Fruit fly (Drosophila melanogaster) whole organism, embryonic: ENCODE data around the gene CG33278.

Experiments
- Adf1 ChIP-seq: fragments of 200-800 bp; sonication (Bioruptor generic); IDR thresholded peaks from 2 replicates; pipeline ENCODE4 v1.3.6; 2022; ENCODE audit warnings: missing biosample characterization, missing genetic modification characterization
- Blimp-1 ChIP-seq: fragments of 200-800 bp; sonication (Bioruptor generic); optimal IDR thresholded peaks from 3 replicates; lab custom pipeline; 2018; ENCODE audit warnings: missing biosample characterization, missing genetic modification characterization, mild to moderate bottlenecking, moderate library complexity, missing genetic modification reagents
- BtbVII ChIP-seq: fragments of 200-800 bp; sonication (Bioruptor generic); optimal IDR thresholded peaks from 3 replicates; lab custom pipeline; 2017; ENCODE audit warnings: missing biosample characterization, mild to moderate bottlenecking, missing genetic modification characterization
- CG1024 ChIP-seq: fragments of 200-800 bp; sonication (Bioruptor generic); IDR thresholded peaks from 2 replicates; pipeline ENCODE4 v1.3.6; 2022; ENCODE audit warnings: missing biosample characterization, missing genetic modification characterization
- CG10267 ChIP-seq: fragments of 200-800 bp; sonication (Bioruptor generic); optimal IDR thresholded peaks from 2 replicates; lab custom pipeline; 2018; ENCODE audit warnings: missing biosample characterization, mild to moderate bottlenecking, missing genetic modification characterization, moderate library complexity
- CG11696 ChIP-seq: fragments of 200-800 bp; sonication (Bioruptor generic); IDR thresholded peaks from 2 replicates; pipeline ENCODE4 v1.3.6; 2022; ENCODE audit warnings: missing biosample characterization, missing genetic modification characterization
- CG14710 ChIP-seq: fragments of 200-800 bp; sonication (Bioruptor generic); optimal IDR thresholded peaks from 3 replicates; lab custom pipeline; 2019; ENCODE audit warnings: missing biosample characterization, mild to moderate bottlenecking, missing genetic modification characterization, moderate library complexity
- CG15269 ChIP-seq: fragments of 200-800 bp; sonication (Bioruptor generic); optimal IDR thresholded peaks from 2 replicates; lab custom pipeline; 2018; ENCODE audit warnings: missing biosample characterization, mild to moderate bottlenecking, missing genetic modification characterization, moderate library complexity
- CG17802 ChIP-seq: fragments of 200-800 bp; sonication (Bioruptor generic); optimal IDR thresholded peaks from 2 replicates; lab custom pipeline; 2018; ENCODE audit warnings: missing biosample characterization, mild to moderate bottlenecking, missing genetic modification characterization, moderate library complexity
- CG2199 ChIP-seq: fragments of 200-800 bp; sonication (Bioruptor generic); IDR thresholded peaks from 3 replicates; pipeline ENCODE4 v1.3.6; 2022; ENCODE audit warnings: missing biosample characterization, missing genetic modification characterization
- CG31441 ChIP-seq: fragments of 200-800 bp; sonication (Bioruptor generic); IDR thresholded peaks from 2 replicates; pipeline ENCODE4 v1.3.6; 2022; ENCODE audit warnings: missing biosample characterization, missing genetic modification characterization
- CG5245 ChIP-seq: fragments of 200-800 bp; sonication (Bioruptor generic); optimal IDR thresholded peaks from 3 replicates; lab custom pipeline; 2016; ENCODE audit warnings: missing biosample characterization, missing genetic modification characterization
- CG7357 ChIP-seq: fragments of 200-800 bp; sonication (Bioruptor generic); IDR thresholded peaks from 3 replicates; pipeline ENCODE4 v1.3.6; 2022; ENCODE audit warnings: missing biosample characterization, missing genetic modification characterization
- CG7556 ChIP-seq: fragments of 200-800 bp; sonication (Bioruptor generic); optimal IDR thresholded peaks from 2 replicates; lab custom pipeline; 2017; ENCODE audit warnings: missing biosample characterization, mild to moderate bottlenecking, missing genetic modification characterization
- CG7963 ChIP-seq: fragments of 200-800 bp; sonication (Bioruptor generic); IDR thresholded peaks from 3 replicates; pipeline ENCODE4 v1.3.6; 2022; ENCODE audit warnings: missing biosample characterization, missing genetic modification characterization; ENCODE audit not compliant: partially characterized antibody
- CG8290 ChIP-seq, 3 experiments: fragments of 200-800 bp; sonication (Bioruptor generic); optimal IDR thresholded peaks; 2 replicates each; lab custom pipeline; 2016 to 2019; ENCODE audit warnings: missing biosample characterization in 3 of 3, missing genetic modification characterization in 3 of 3, mild to moderate bottlenecking in 2 of 3, moderate library complexity in 1 of 3
- CG9727 ChIP-seq: fragments of 200-800 bp; sonication (Bioruptor generic); optimal IDR thresholded peaks from 3 replicates; lab custom pipeline; 2017; ENCODE audit warnings: missing biosample characterization, mild to moderate bottlenecking, missing genetic modification characterization
- Dbx ChIP-seq: fragments of 200-800 bp; sonication (Bioruptor generic); IDR thresholded peaks from 3 replicates; pipeline ENCODE4 v1.3.6; 2022; ENCODE audit warnings: missing biosample characterization, missing genetic modification characterization
- Drgx ChIP-seq: fragments of 200-800 bp; sonication (Bioruptor generic); IDR thresholded peaks from 2 replicates; pipeline ENCODE4 v1.3.6; 2022; ENCODE audit warnings: missing biosample characterization, missing genetic modification characterization
- E2f1 ChIP-seq: fragments of 200-800 bp; sonication (Bioruptor generic); IDR thresholded peaks from 2 replicates; pipeline ENCODE4 v1.3.6; 2022; ENCODE audit warnings: missing biosample characterization, missing genetic modification characterization
- Fer2 ChIP-seq: fragments of 200-800 bp; sonication (Bioruptor generic); optimal IDR thresholded peaks from 2 replicates; lab custom pipeline; 2018; ENCODE audit warnings: missing biosample characterization, mild to moderate bottlenecking, missing genetic modification characterization, moderate library complexity
- HmgZ ChIP-seq: fragments of 200-800 bp; sonication (Bioruptor generic); optimal IDR thresholded peaks from 2 replicates; lab custom pipeline; 2018; ENCODE audit warnings: missing biosample characterization, mild to moderate bottlenecking, missing genetic modification characterization
- Hr78 ChIP-seq, 2 experiments: fragments of 200-800 bp in 1 of 2; fragments of >200 bp in 1 of 2; sonication (Bioruptor generic) in 1 of 2; optimal IDR thresholded peaks; 2 replicates each; lab custom pipeline; 2017 to 2019; ENCODE audit warnings: missing biosample characterization in 2 of 2, missing genetic modification characterization in 2 of 2, mild to moderate bottlenecking in 1 of 2, moderate library complexity in 1 of 2
- Hsf ChIP-seq: fragments of 200-800 bp; sonication (Bioruptor generic); optimal IDR thresholded peaks from 3 replicates; lab custom pipeline; 2016; ENCODE audit warnings: missing biosample characterization, missing genetic modification characterization
- Mad ChIP-seq: fragments of 200-800 bp; sonication (Bioruptor generic); optimal IDR thresholded peaks from 2 replicates; lab custom pipeline; 2016; ENCODE audit warnings: missing biosample characterization, missing genetic modification characterization
- Nf-YC ChIP-seq: fragments of 200-800 bp; optimal IDR thresholded peaks from 3 replicates; lab custom pipeline; 2019; ENCODE audit warnings: missing biosample characterization, mild to moderate bottlenecking, missing genetic modification characterization, moderate library complexity
- NfI ChIP-seq: fragments of 200-800 bp; sonication (Bioruptor generic); optimal IDR thresholded peaks from 3 replicates; lab custom pipeline; 2018; ENCODE audit warnings: missing biosample characterization, mild to moderate bottlenecking, missing genetic modification characterization, moderate library complexity
- Poxn ChIP-seq: fragments of 200-800 bp; sonication (Bioruptor generic); IDR thresholded peaks from 2 replicates; pipeline ENCODE4 v1.3.6; 2022; ENCODE audit warnings: missing biosample characterization, missing genetic modification characterization
- abd-A ChIP-seq: fragments of 200-800 bp; sonication (Bioruptor generic); optimal IDR thresholded peaks from 3 replicates; lab custom pipeline; 2019; ENCODE audit warnings: missing biosample characterization, mild to moderate bottlenecking, missing genetic modification characterization, moderate library complexity
- ac ChIP-seq: fragments of 200-800 bp; sonication (Bioruptor generic); optimal IDR thresholded peaks from 3 replicates; lab custom pipeline; 2017; ENCODE audit warnings: missing biosample characterization, mild to moderate bottlenecking, missing genetic modification characterization
- al ChIP-seq: fragments of 200-800 bp; sonication (Bioruptor generic); IDR thresholded peaks from 2 replicates; pipeline ENCODE4 v1.3.6; 2022; ENCODE audit warnings: missing biosample characterization, missing genetic modification characterization
- chif ChIP-seq, 2 experiments: fragments of 200-800 bp; sonication (Bioruptor generic); optimal IDR thresholded peaks; 3 replicates each; lab custom pipeline; 2016; ENCODE audit warnings: missing biosample characterization in 2 of 2, missing genetic modification characterization in 2 of 2
- chinmo ChIP-seq: fragments of 200-800 bp; sonication (Bioruptor generic); IDR thresholded peaks from 4 replicates; pipeline ENCODE4 v1.3.6; 2022; ENCODE audit warnings: missing biosample characterization, missing genetic modification characterization; ENCODE audit not compliant: partially characterized antibody
- chn ChIP-seq: fragments of 200-800 bp; sonication (Bioruptor generic); optimal IDR thresholded peaks from 2 replicates; lab custom pipeline; 2016; ENCODE audit warnings: missing biosample characterization, missing genetic modification characterization
- fd96Cb ChIP-seq: fragments of 200-800 bp; sonication (Bioruptor generic); optimal IDR thresholded peaks from 2 replicates; lab custom pipeline; 2018; ENCODE audit warnings: missing biosample characterization, mild to moderate bottlenecking, missing genetic modification characterization, moderate library complexity
- gce ChIP-seq: fragments of 200-800 bp; sonication (Bioruptor generic); IDR thresholded peaks from 3 replicates; pipeline ENCODE4 v1.3.6; 2022; ENCODE audit warnings: missing biosample characterization, missing genetic modification characterization
- ken ChIP-seq: fragments of 200-800 bp; sonication (Bioruptor generic); IDR thresholded peaks from 3 replicates; pipeline ENCODE4 v1.3.6; 2022; ENCODE audit warnings: missing biosample characterization, missing genetic modification characterization
- klu ChIP-seq: fragments of 200-800 bp; sonication (Bioruptor generic); IDR thresholded peaks from 2 replicates; pipeline ENCODE4 v1.3.6; 2022; ENCODE audit warnings: missing biosample characterization, missing genetic modification characterization
- lilli ChIP-seq: fragments of 200-800 bp; sonication (Bioruptor generic); optimal IDR thresholded peaks from 3 replicates; lab custom pipeline; 2016; ENCODE audit warnings: missing biosample characterization, missing genetic modification characterization
- lola ChIP-seq, 3 experiments: fragments of >200 bp in 2 of 3; fragments of 200-800 bp in 1 of 3; sonication (Bioruptor generic) in 1 of 3; optimal IDR thresholded peaks; 2 replicates each; lab custom pipeline; 2017 to 2019; ENCODE audit warnings: missing biosample characterization in 3 of 3, missing genetic modification characterization in 3 of 3, mild to moderate bottlenecking in 1 of 3, moderate library complexity in 1 of 3
- nom ChIP-seq: fragments of 200-800 bp; sonication (Bioruptor generic); optimal IDR thresholded peaks from 2 replicates; lab custom pipeline; 2017; ENCODE audit warnings: missing biosample characterization, missing genetic modification characterization, mild to moderate bottlenecking, moderate library complexity, missing genetic modification reagents
- seq ChIP-seq: fragments of 200-800 bp; sonication (Bioruptor generic); IDR thresholded peaks from 2 replicates; pipeline ENCODE4 v1.3.6; 2022; ENCODE audit warnings: missing biosample characterization, missing genetic modification characterization
- sr ChIP-seq: fragments of 200-800 bp; sonication (Bioruptor generic); IDR thresholded peaks from 3 replicates; pipeline ENCODE4 v1.3.6; 2022; ENCODE audit warnings: missing biosample characterization, missing genetic modification characterization
- ssp ChIP-seq: fragments of 200-800 bp; sonication (Bioruptor generic); IDR thresholded peaks from 2 replicates; pipeline ENCODE4 v1.3.6; 2022; ENCODE audit warnings: missing biosample characterization, missing genetic modification characterization
- unpg ChIP-seq: fragments of 200-800 bp; sonication (Bioruptor generic); optimal IDR thresholded peaks from 3 replicates; lab custom pipeline; 2018; ENCODE audit warnings: missing biosample characterization, mild to moderate bottlenecking, missing genetic modification characterization, moderate library complexity
- usp ChIP-seq: fragments of >200 bp; optimal IDR thresholded peaks from 2 replicates; lab custom pipeline; 2017; ENCODE audit warnings: missing biosample characterization, missing genetic modification characterization
- z ChIP-seq: fragments of 200-800 bp; sonication (Bioruptor generic); IDR thresholded peaks from 3 replicates; pipeline ENCODE4 v1.3.6; 2022; ENCODE audit warnings: missing biosample characterization, missing genetic modification characterization
- zen ChIP-seq: fragments of 200-800 bp; sonication (Bioruptor generic); optimal IDR thresholded peaks from 3 replicates; lab custom pipeline; 2018; ENCODE audit warnings: missing biosample characterization, mild to moderate bottlenecking, missing genetic modification characterization, moderate library complexity
- zf30C ChIP-seq: fragments of 200-800 bp; sonication (Bioruptor generic); optimal IDR thresholded peaks from 3 replicates; lab custom pipeline; 2018; ENCODE audit warnings: missing biosample characterization, mild to moderate bottlenecking, missing genetic modification characterization

Gene CG33278

DNA sequence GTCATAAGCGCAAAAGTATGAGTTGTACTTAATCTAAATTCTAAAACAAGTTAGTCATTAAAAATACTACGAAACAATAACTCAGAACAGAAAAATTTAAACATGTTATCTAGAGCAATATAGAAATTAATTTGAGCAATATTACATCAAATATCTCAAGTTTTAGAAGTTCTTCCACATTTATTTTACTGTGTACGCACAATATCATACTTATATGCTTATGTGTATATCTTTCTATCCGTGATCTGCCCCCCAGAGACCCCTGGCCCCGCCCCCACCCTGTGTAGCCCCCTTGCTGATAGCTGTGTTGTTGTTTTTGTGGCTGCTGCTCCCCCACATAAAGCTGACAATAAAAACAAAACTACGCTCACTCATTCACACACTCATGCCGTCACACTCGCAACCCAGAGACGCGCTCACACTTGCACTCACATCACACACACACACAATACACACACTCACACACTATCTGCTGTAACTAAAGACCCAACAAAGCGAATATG lies 17.3 kb upstream of the CG33278 start (continued):
- peak; percentile 95 for TF ChIP-seq z (GFP tag; lab: Robert Waterston, UW)
- no peak for TF ChIP-seq ken (GFP tag; lab: Robert Waterston, UW)
- no peak for TF ChIP-seq CG7357 (GFP tag; lab: Robert Waterston, UW)
- TF ChIP-seq NfI (GFP tag; lab: Kevin White, UChicago) = no peak
- TF ChIP-seq Fer2 (tag; lab: Kevin White, UChicago) = no peak
- peak; percentile 42 for TF ChIP-seq unpg (GFP tag; lab: Kevin White, UChicago)
- peak; percentile 28 for TF ChIP-seq CG7556 (GFP tag; lab: Kevin White, UChicago)
- no peak for TF ChIP-seq ssp
- peak; percentile 2 for TF ChIP-seq CG10267
- no peak for TF ChIP-seq Poxn
- no peak for TF ChIP-seq chn (GFP tag; lab: Kevin White, UChicago)
- TF ChIP-seq E2f1 (GFP tag; lab: Robert Waterston, UW) = no peak
- TF ChIP-seq HmgZ (tag; lab: Kevin White, UChicago) = peak; percentile 27
- no peak for TF ChIP-seq CG17802
- 0 out of 3 replicates have a peak, but pooled peaks have one; percentile 39 for TF ChIP-seq Dbx (GFP tag; lab: Robert Waterston, UW)
- TF ChIP-seq sr (GFP tag; lab: Robert Waterston, UW) = peak; percentile 91
- TF ChIP-seq zf30C (GFP tag; lab: Kevin White, UChicago) = peak; percentile 29
- no peak for TF ChIP-seq Hsf (GFP tag; lab: Kevin White, UChicago)
- no peak for TF ChIP-seq gce (GFP tag; lab: Robert Waterston, UW)
- TF ChIP-seq Drgx (GFP tag; lab: Robert Waterston, UW) = peak; percentile 63
- no peak for TF ChIP-seq CG7963 (GFP tag; lab: Robert Waterston, UW)
- TF ChIP-seq Nf-YC (tag; lab: Kevin White, UChicago) = peak; percentile 4
- TF ChIP-seq ac (GFP tag; lab: Kevin White, UChicago) = no peak
- no peak for TF ChIP-seq BtbVII
- peak; percentile 2 for TF ChIP-seq fd96Cb
- TF ChIP-seq CG11696 = no peak
- no peak for TF ChIP-seq CG8290 (GFP tag; optimal IDR thresholded peaks at IDR 0.05; lab: Kevin White, UChicago)
- TF ChIP-seq CG8290 (tag; optimal IDR thresholded peaks at IDR 0.05; lab: Kevin White, UChicago) = peak in 1 of 2 experiments; percentile 51
- TF ChIP-seq CG2199 (GFP tag; lab: Robert Waterston, UW) = peak; percentile 57; the same call in 1 of the 3 replicates
- TF ChIP-seq usp = no peak
- TF ChIP-seq lola (GFP tag; optimal IDR thresholded peaks at IDR 0.05; lab: Kevin White, UChicago) = peak in 1 of 3 experiments; percentile 25
- TF ChIP-seq seq (GFP tag; lab: Robert Waterston, UW) = no peak
- no peak for TF ChIP-seq Hr78 (GFP tag; optimal IDR thresholded peaks at IDR 0.05; lab: Kevin White, UChicago)
- TF ChIP-seq nom = peak; percentile 54
- no peak for TF ChIP-seq chif (GFP tag; optimal IDR thresholded peaks at IDR 0.05; lab: Kevin White, UChicago)
- TF ChIP-seq Blimp-1 = peak; percentile 27
- TF ChIP-seq chinmo (GFP tag; lab: Robert Waterston, UW) = peak; percentile 85; the same call in 2 of the 4 replicates
- peak; percentile 34; the same call in 1 of the 2 replicates for TF ChIP-seq Adf1 (GFP tag; lab: Robert Waterston, UW)
- TF ChIP-seq CG15269 (tag; lab: Kevin White, UChicago) = peak; percentile 27
- 0 out of 2 replicates have a peak, but pooled peaks have one; percentile 3 for TF ChIP-seq CG1024 (GFP tag; lab: Robert Waterston, UW)
- no peak for TF ChIP-seq CG5245 (GFP tag; lab: Kevin White, UChicago)
- peak; percentile 35; the same call in 1 of the 2 replicates for TF ChIP-seq CG31441 (GFP tag; lab: Robert Waterston, UW)
- no peak for TF ChIP-seq lilli (GFP tag; lab: Kevin White, UChicago)
- TF ChIP-seq Mad = no peak
- peak; percentile 19 for TF ChIP-seq abd-A (tag; lab: Kevin White, UChicago)
- peak; percentile 9 for TF ChIP-seq CG9727 (GFP tag; lab: Kevin White, UChicago)
- TF ChIP-seq al (GFP tag; lab: Robert Waterston, UW) = 0 out of 2 replicates have a peak, but pooled peaks have one; percentile 5
- peak; percentile 19 for TF ChIP-seq CG14710 (tag; lab: Kevin White, UChicago)
- TF ChIP-seq zen (tag; lab: Kevin White, UChicago) = no peak
- peak; percentile 41 for TF ChIP-seq klu (GFP tag; lab: Robert Waterston, UW)
